Fruit fly (Drosophila melanogaster) whole organism, prepupa: Measurements from ENCODE around the gene CG6225.

Experiments
- CG16779 ChIP-seq: fragments of 200-800 bp; sonication (Bioruptor generic); optimal IDR thresholded peaks from 3 replicates; lab custom pipeline; 2017; ENCODE audit warnings: missing biosample characterization, mild to moderate bottlenecking, missing genetic modification characterization
- CG4318 ChIP-seq: fragments of 200-800 bp; sonication (Bioruptor generic); optimal IDR thresholded peaks from 3 replicates; lab custom pipeline; 2017; ENCODE audit warnings: missing biosample characterization, mild to moderate bottlenecking, missing genetic modification characterization
- CG8632 ChIP-seq: fragments of 200-800 bp; sonication (Bioruptor generic); optimal IDR thresholded peaks from 3 replicates; lab custom pipeline; 2016; ENCODE audit warnings: missing biosample characterization, missing genetic modification characterization
- Met ChIP-seq: fragments of 200-800 bp; sonication (Bioruptor generic); optimal IDR thresholded peaks from 3 replicates; lab custom pipeline; 2016; ENCODE audit warnings: missing biosample characterization, missing genetic modification characterization
- OdsH ChIP-seq: fragments of 200-800 bp; sonication (Bioruptor generic); optimal IDR thresholded peaks from 3 replicates; lab custom pipeline; 2016; ENCODE audit warnings: missing biosample characterization, missing genetic modification characterization
- salr ChIP-seq, 2 experiments: fragments of 200-800 bp; sonication (Bioruptor generic); optimal IDR thresholded peaks; 3 replicates each; lab custom pipeline; 2016 to 2018; ENCODE audit warnings: missing biosample characterization in 2 of 2, missing genetic modification characterization in 2 of 2, mild to moderate bottlenecking in 1 of 2

- TF ChIP-seq OdsH (GFP tag; lab: Kevin White, UChicago) (no peak), CG4318 (GFP tag; lab: Kevin White, UChicago) (no peak), salr (GFP tag; optimal IDR thresholded peaks at IDR 0.05; lab: Kevin White, UChicago) (no peak), Met (GFP tag; lab: Kevin White, UChicago) (no peak), CG16779 (tag; lab: Kevin White, UChicago) (no peak), CG8632 (no peak)
These were observed 45.4 kb downstream of the CG6225 start for dm6 chr3R:12699620-12700378.
